Fruit fly (Drosophila melanogaster): ENCODE measurements around the gene CG13280.

The CG13280 gene

DNA sequence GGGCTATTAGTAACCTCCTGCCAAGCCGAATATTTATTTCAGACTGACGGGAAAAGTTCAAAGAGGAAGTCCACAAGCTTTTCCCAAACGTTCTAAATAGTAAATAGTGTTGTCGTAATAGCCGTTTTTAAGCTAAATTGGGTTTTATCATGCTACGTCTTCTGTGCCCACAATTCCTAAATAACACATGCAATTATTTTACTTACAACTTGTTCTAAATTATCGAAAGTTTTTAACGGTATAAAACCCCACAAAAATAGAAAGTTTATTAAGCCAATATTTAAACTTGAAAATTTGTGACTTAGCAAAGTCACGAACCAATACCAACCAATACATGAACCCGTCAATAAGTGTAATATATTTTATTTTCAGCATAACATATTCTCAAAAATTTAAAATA lies 27.8 kb upstream of the CG13280 start, which contains the start of gene CG13284 (continued):
- no peak for TF ChIP-seq CG7745 (tag; optimal IDR thresholded peaks at IDR 0.05)

dm6 chr2L:16847948-16848347 lies 27.1 kb upstream of the CG13280 start:
- TF ChIP-seq rib (GFP tag; IDR thresholded peaks at IDR 0.05) (no peak), bbx (GFP tag; IDR thresholded peaks at IDR 0.05; ENCODE audit: partially characterized antibody) (no peak), Eip74EF (GFP tag; optimal IDR thresholded peaks at IDR 0.05) (no peak), Nf-YB (GFP tag; optimal IDR thresholded peaks at IDR 0.05) (no peak), cwo (GFP tag; optimal IDR thresholded peaks at IDR 0.05) (no peak), CG9437 (GFP tag; optimal IDR thresholded peaks at IDR 0.05) (no peak), HLH3B (GFP tag; IDR thresholded peaks at IDR 0.05) (no peak), Opbp (GFP tag; IDR thresholded peaks at IDR 0.05; ENCODE audit: partially characterized antibody) (no peak), Side (GFP tag; optimal IDR thresholded peaks at IDR 0.05) (no peak)

- 0 out of 4 replicates have a peak, but pooled peaks have one; percentile 40 for TF ChIP-seq chinmo (GFP tag; IDR thresholded peaks at IDR 0.05; ENCODE audit: partially characterized antibody)
- no peak for TF ChIP-seq CG12104 (GFP tag; optimal IDR thresholded peaks at IDR 0.05)
- no peak for TF ChIP-seq CG4424 (GFP tag; optimal IDR thresholded peaks at IDR 0.05)
- TF ChIP-seq E2f2 (GFP tag; IDR thresholded peaks at IDR 0.05) = 0 out of 2 replicates have a peak, but pooled peaks have one; percentile 14
- TF ChIP-seq zen2 (GFP tag; IDR thresholded peaks at IDR 0.05; ENCODE audit: partially characterized antibody) = no peak
- no peak for TF ChIP-seq dimm (GFP tag; IDR thresholded peaks at IDR 0.05)
- peak; percentile 44 for TF ChIP-seq CG34376 (GFP tag; optimal IDR thresholded peaks at IDR 0.05)
- TF ChIP-seq Dfd (GFP tag; optimal IDR thresholded peaks at IDR 0.05) = no peak
- peak; percentile 71 for TF ChIP-seq exex (tag; optimal IDR thresholded peaks at IDR 0.05)
- TF ChIP-seq CG13296 (GFP tag; optimal IDR thresholded peaks at IDR 0.05) = peak; percentile 39
- TF ChIP-seq Hr78 (GFP tag; optimal IDR thresholded peaks at IDR 0.05) = peak in 1 of 2 experiments; percentile 14
- peak; percentile 39 for TF ChIP-seq lab (GFP tag; optimal IDR thresholded peaks at IDR 0.05)
- TF ChIP-seq Ets65A (GFP tag) = peak; percentile 17
- no peak for TF ChIP-seq nmo (GFP tag; optimal IDR thresholded peaks at IDR 0.05)
- TF ChIP-seq CG2875 (GFP tag; optimal IDR thresholded peaks at IDR 0.05) = no peak
- no peak for TF ChIP-seq kah (GFP tag; optimal IDR thresholded peaks at IDR 0.05)
- peak; percentile 64 for TF ChIP-seq CG3163 (GFP tag; optimal IDR thresholded peaks at IDR 0.05)
- no peak for TF ChIP-seq CG30431 (GFP tag; optimal IDR thresholded peaks at IDR 0.05)
- no peak for TF ChIP-seq Fer2 (tag; optimal IDR thresholded peaks at IDR 0.05)
- peak; percentile 47 for TF ChIP-seq sens (GFP tag)
- peak; percentile 21 for TF ChIP-seq grn (GFP tag; optimal IDR thresholded peaks at IDR 0.05)
- peak; percentile 73 for TF ChIP-seq Med (GFP tag)
- TF ChIP-seq CG7987 (GFP tag; optimal IDR thresholded peaks at IDR 0.05) = peak; percentile 5
- TF ChIP-seq CG15601 (tag; optimal IDR thresholded peaks at IDR 0.05) = peak; percentile 1
- TF ChIP-seq Hr51 (GFP tag; optimal IDR thresholded peaks at IDR 0.05) = peak in 1 of 2 experiments; percentile 1
- TF ChIP-seq Doc2 (GFP tag; IDR thresholded peaks at IDR 0.05) = no peak
- TF ChIP-seq mirr (GFP tag; optimal IDR thresholded peaks at IDR 0.05) = peak; percentile 88
- TF ChIP-seq wor (GFP tag; IDR thresholded peaks at IDR 0.05) = no peak
- no peak for TF ChIP-seq jigr1 (GFP tag; IDR thresholded peaks at IDR 0.05)
- peak; percentile 11 for TF ChIP-seq CG12071 (GFP tag; optimal IDR thresholded peaks at IDR 0.05)
- TF ChIP-seq GATAe (GFP tag; conservative IDR thresholded peaks at IDR 0.05) = peak; percentile 9; the same call in 1 of the 2 replicates
- TF ChIP-seq lov (optimal IDR thresholded peaks at IDR 0.05) = no peak
- no peak for TF ChIP-seq lov (GFP tag; IDR thresholded peaks at IDR 0.05)
- peak; percentile 76 for TF ChIP-seq sug (tag; optimal IDR thresholded peaks at IDR 0.05)
- peak; percentile 15 for TF ChIP-seq cwo (GFP tag; optimal IDR thresholded peaks at IDR 0.05)
- peak; percentile 88; the same call in 2 of the 3 replicates for TF ChIP-seq CG6175 (GFP tag; IDR thresholded peaks at IDR 0.05)
These were observed 26.0 kb upstream of the CG13280 start for dm6 chr2L:16846742-16847346.

Measured in whole organism, embryonic.